Worm (Caenorhabditis elegans) whole organism, L4 larva: Measurements from ENCODE around the gene C28D4.18.

Experiments
- T26A8.4 ChIP-seq: fragments of 200-800 bp; sonication (Bioruptor generic); IDR thresholded peaks from 2 replicates; pipeline ENCODE4 v1.3.6; 2022; ENCODE audit warnings: missing genetic modification characterization, missing compliant biosample characterization
- ZK337.2 ChIP-seq: fragments of 200-800 bp; sonication (Bioruptor generic); IDR thresholded peaks from 2 replicates; pipeline ENCODE4 v1.3.6; 2022; ENCODE audit warnings: missing genetic modification reagents, missing genetic modification characterization, missing compliant biosample characterization
- ceh-62 ChIP-seq: sonication (generic microtip); optimal IDR thresholded peaks from 2 replicates; lab custom pipeline; 2017; ENCODE audit warnings: missing biosample characterization, missing genetic modification characterization
- ces-1 ChIP-seq: fragments of 150-350 bp; sonication (generic microtip); optimal IDR thresholded peaks from 4 replicates; lab custom pipeline; 2014; ENCODE audit warnings: missing biosample characterization, missing genetic modification reagents, missing genetic modification characterization
- daf-19 ChIP-seq: fragments of 200-800 bp; sonication (Bioruptor generic); conservative IDR thresholded peaks from 2 replicates; pipeline ENCODE4 v1.3.6; 2022; ENCODE audit warnings: missing genetic modification characterization, missing compliant biosample characterization
- dmd-6 ChIP-seq: fragments of 200-800 bp; sonication (Bioruptor generic); IDR thresholded peaks from 2 replicates; pipeline ENCODE4 v1.3.6; 2022; ENCODE audit warnings: missing genetic modification reagents, missing genetic modification characterization, missing compliant biosample characterization
- dmd-8 ChIP-seq: fragments of 200-800 bp; sonication (Bioruptor generic); IDR thresholded peaks from 2 replicates; pipeline ENCODE4 v1.3.6; 2022; ENCODE audit warnings: missing genetic modification characterization, missing compliant biosample characterization
- dpl-1 ChIP-seq: fragments of 150-350 bp; optimal IDR thresholded peaks from 2 replicates; lab custom pipeline; 2014; ENCODE audit warnings: missing biosample characterization, missing genetic modification reagents, missing genetic modification characterization
- duxl-1 ChIP-seq: sonication (generic microtip); optimal IDR thresholded peaks from 2 replicates; lab custom pipeline; 2016; ENCODE audit warnings: mild to moderate bottlenecking, missing genetic modification characterization, moderate library complexity, missing compliant biosample characterization; ENCODE audit not compliant: poor library complexity
- fos-1 ChIP-seq: fragments of 150-350 bp; optimal IDR thresholded peaks from 2 replicates; lab custom pipeline; 2014; ENCODE audit warnings: missing biosample characterization, missing genetic modification characterization
- hlh-30 ChIP-seq: sonication (generic microtip); optimal IDR thresholded peaks from 2 replicates; lab custom pipeline; 2017; ENCODE audit warnings: antibody characterized with exemption, mild to moderate bottlenecking, missing genetic modification characterization, missing compliant biosample characterization; ENCODE audit not compliant: insufficient read depth
- lin-38 ChIP-seq: fragments of 200-800 bp; sonication (Bioruptor generic); IDR thresholded peaks from 2 replicates; pipeline ENCODE4 v1.3.6; 2022; ENCODE audit warnings: missing genetic modification reagents, missing genetic modification characterization, missing compliant biosample characterization
- lin-39 ChIP-seq: fragments of 150-350 bp; optimal IDR thresholded peaks from 2 replicates; lab custom pipeline; 2014; ENCODE audit warnings: missing biosample characterization, missing genetic modification reagents, missing genetic modification characterization
- lsy-2 ChIP-seq, 2 experiments: fragments of 150-350 bp in 1 of 2; sonication (generic microtip) in 1 of 2; optimal IDR thresholded peaks; 2 replicates each; lab custom pipeline; 2014 to 2017; ENCODE audit warnings: missing biosample characterization in 2 of 2, missing genetic modification characterization in 2 of 2
- madf-9 ChIP-seq: fragments of 200-800 bp; sonication (Bioruptor generic); conservative IDR thresholded peaks from 2 replicates; pipeline ENCODE4 v1.3.6; 2022; ENCODE audit warnings: missing genetic modification reagents, missing genetic modification characterization, missing compliant biosample characterization
- mdt-29 ChIP-seq: fragments of 200-800 bp; sonication (Bioruptor generic); IDR thresholded peaks from 2 replicates; pipeline ENCODE4 v1.3.6; 2022; ENCODE audit warnings: missing genetic modification reagents, missing genetic modification characterization, missing compliant biosample characterization
- mep-1 ChIP-seq: fragments of 150-350 bp; sonication (generic microtip); optimal IDR thresholded peaks from 3 replicates; lab custom pipeline; 2014; ENCODE audit warnings: missing biosample characterization, missing genetic modification characterization
- mxl-3 ChIP-seq: fragments of 200-800 bp; sonication (Bioruptor generic); optimal IDR thresholded peaks from 2 replicates; lab custom pipeline; 2018; ENCODE audit warnings: mild to moderate bottlenecking, missing genetic modification characterization, missing compliant biosample characterization
- nhr-10 ChIP-seq: fragments of 150-350 bp; optimal IDR thresholded peaks from 2 replicates; lab custom pipeline; 2014; ENCODE audit warnings: missing biosample characterization, missing genetic modification characterization
- nhr-11 ChIP-seq: fragments of 150-350 bp; optimal IDR thresholded peaks from 2 replicates; lab custom pipeline; 2014; ENCODE audit warnings: missing biosample characterization, missing genetic modification characterization
- nhr-28 ChIP-seq: fragments of 150-350 bp; optimal IDR thresholded peaks from 2 replicates; lab custom pipeline; 2014; ENCODE audit warnings: missing biosample characterization, missing genetic modification characterization
- nhr-42 ChIP-seq: fragments of 200-800 bp; sonication (Bioruptor generic); IDR thresholded peaks from 2 replicates; pipeline ENCODE4 v1.3.6; 2022; ENCODE audit warnings: missing genetic modification characterization, missing compliant biosample characterization
- php-3 ChIP-seq: fragments of 200-800 bp; sonication (Bioruptor generic); IDR thresholded peaks from 2 replicates; pipeline ENCODE4 v1.3.6; 2022; ENCODE audit warnings: missing genetic modification reagents, missing genetic modification characterization, missing compliant biosample characterization
- pqm-1 ChIP-seq: sonication (generic microtip); optimal IDR thresholded peaks from 2 replicates; lab custom pipeline; 2017; ENCODE audit warnings: missing biosample characterization, missing genetic modification characterization
- rbr-2 ChIP-seq: sonication (generic microtip); optimal IDR thresholded peaks from 2 replicates; lab custom pipeline; 2016; ENCODE audit warnings: missing genotype, missing genetic modification characterization, missing compliant biosample characterization
- saeg-2 ChIP-seq: fragments of 200-800 bp; sonication (Bioruptor generic); IDR thresholded peaks from 2 replicates; pipeline ENCODE4 v1.3.6; 2022; ENCODE audit warnings: missing genetic modification reagents, missing genetic modification characterization, missing compliant biosample characterization
- snpc-1.2 ChIP-seq: fragments of 200-800 bp; sonication (Bioruptor generic); IDR thresholded peaks from 2 replicates; pipeline ENCODE4 v1.3.6; 2022; ENCODE audit warnings: missing genetic modification reagents, missing genetic modification characterization, missing compliant biosample characterization
- snpc-4 ChIP-seq: fragments of 150-350 bp; optimal IDR thresholded peaks from 2 replicates; lab custom pipeline; 2014; ENCODE audit warnings: missing biosample characterization, missing genetic modification characterization
- spr-1 ChIP-seq: sonication (generic microtip); optimal IDR thresholded peaks from 2 replicates; lab custom pipeline; 2016; ENCODE audit warnings: mild to moderate bottlenecking, missing genetic modification characterization, missing compliant biosample characterization
- unc-130 ChIP-seq: sonication (generic microtip); optimal IDR thresholded peaks from 2 replicates; lab custom pipeline; 2016; ENCODE audit warnings: missing genetic modification reagents, missing genetic modification characterization, missing compliant biosample characterization
- unc-39 ChIP-seq: sonication (generic microtip); optimal IDR thresholded peaks from 2 replicates; lab custom pipeline; 2017; ENCODE audit warnings: missing biosample characterization, missing genetic modification characterization
- unc-62 ChIP-seq, 3 experiments: fragments of 150-350 bp in 1 of 3; sonication (generic microtip); optimal IDR thresholded peaks in 2 of 3; peaks in 1 of 3; 1 replicate in 1 of 3; 2 replicates in 2 of 3; lab custom pipeline; 2014 to 2017; ENCODE audit warnings: missing biosample characterization in 3 of 3, missing genetic modification characterization in 3 of 3, missing genetic modification reagents in 3 of 3, missing genotype in 1 of 3
- vab-7 ChIP-seq: fragments of 200-800 bp; sonication (Bioruptor generic); IDR thresholded peaks from 2 replicates; pipeline ENCODE4 v1.3.6; 2022; ENCODE audit warnings: missing genetic modification reagents, missing genetic modification characterization, missing compliant biosample characterization
- zfp-2 ChIP-seq: sonication (generic microtip); optimal IDR thresholded peaks from 2 replicates; lab custom pipeline; 2016; ENCODE audit warnings: mild to moderate bottlenecking, missing genetic modification characterization, missing compliant biosample characterization
- zfp-3 ChIP-seq: fragments of 200-800 bp; sonication (Bioruptor generic); conservative IDR thresholded peaks from 2 replicates; pipeline ENCODE4 v1.3.6; 2022; ENCODE audit warnings: missing genetic modification reagents, missing genetic modification characterization, missing compliant biosample characterization
- ztf-11 ChIP-seq: fragments of 150-350 bp; optimal IDR thresholded peaks from 2 replicates; lab custom pipeline; 2014; ENCODE audit warnings: missing biosample characterization, missing genetic modification characterization

Gene C28D4.18

ce11 chrIV:9697869-9698268 is 27.2 kb upstream of the C28D4.18 start:
- TF ChIP-seq mdt-29 (GFP tag; lab: Robert Waterston, UW), result no peak
- peak in 1 of 2 experiments; percentile 91 for TF ChIP-seq unc-62 (GFP tag; optimal IDR thresholded peaks at IDR 0.05 in 1 of 2; lab: Kevin White, UChicago)
- TF ChIP-seq unc-62 (tag; optimal IDR thresholded peaks at IDR 0.05; lab: Kevin White, UChicago), result no peak
- no peak for TF ChIP-seq duxl-1 (tag; lab: Kevin White, UChicago)
- TF ChIP-seq vab-7 (GFP tag; lab: Robert Waterston, UW), result no peak

ce11 chrIV:9699062-9699461 is 26.0 kb upstream of the C28D4.18 start:
- TF ChIP-seq pqm-1 (tag; lab: Kevin White, UChicago) (no peak), nhr-11 (tag; lab: Kevin White, UChicago) (no peak), ZK337.2 (no peak), lsy-2 (tag; optimal IDR thresholded peaks at IDR 0.05; lab: Kevin White, UChicago) (no peak), lin-39 (tag; lab: Kevin White, UChicago) (no peak), zfp-3 (GFP tag; lab: Robert Waterston, UW) (no peak), dmd-6 (GFP tag; lab: Robert Waterston, UW) (peak; percentile 73), mxl-3 (GFP tag; lab: Kevin White, UChicago) (no peak), T26A8.4 (no peak), nhr-28 (peak; percentile 28), unc-39 (no peak), hlh-30 (no peak)

- TF ChIP-seq nhr-42 (GFP tag; lab: Robert Waterston, UW) (no peak), hlh-30 (peak; percentile 82), nhr-28 (peak; percentile 1), madf-9 (GFP tag; lab: Robert Waterston, UW) (no peak), rbr-2 (tag; lab: Kevin White, UChicago) (no peak), lsy-2 (tag; optimal IDR thresholded peaks at IDR 0.05; lab: Kevin White, UChicago) (peak; percentile 80 to 98), zfp-2 (tag; lab: Kevin White, UChicago) (no peak), ztf-11 (tag; lab: Kevin White, UChicago) (no peak), lin-38 (GFP tag; lab: Robert Waterston, UW) (peak; percentile 23; the same call in 1 of the 2 replicates), dpl-1 (GFP tag; lab: Kevin White, UChicago) (peak; percentile 35)
Measured at ce11 chrIV:9706704-9707197, 18.3 kb upstream of the C28D4.18 start, which contains the start of the genes dcaf-1 and dph-3. TSS of gene dcaf-1 (minus strand) at chrIV:9706723. TSS of gene dph-3 (plus strand) at chrIV:9707147.

ce11 chrIV:9709205-9709604 is 15.9 kb upstream of the C28D4.18 start, which contains the start of gene ant-1.3:
TSS of gene ant-1.3 (minus strand) at chrIV:9709305.
- TF ChIP-seq fos-1 (tag; lab: Kevin White, UChicago), result no peak
- TF ChIP-seq dmd-8, result no peak
- TF ChIP-seq php-3, result no peak
- no peak for TF ChIP-seq snpc-1.2 (GFP tag; lab: Robert Waterston, UW)
- TF ChIP-seq pqm-1 (tag; lab: Kevin White, UChicago), result no peak
- no peak for TF ChIP-seq ces-1 (GFP tag; lab: Kevin White, UChicago)
- no peak for TF ChIP-seq ceh-62 (tag; lab: Kevin White, UChicago)
- no peak for TF ChIP-seq nhr-10 (tag; lab: Kevin White, UChicago)
- TF ChIP-seq unc-130 (GFP tag; lab: Kevin White, UChicago), result no peak
- no peak for TF ChIP-seq spr-1
- TF ChIP-seq daf-19, result no peak
- no peak for TF ChIP-seq lsy-2 (tag; optimal IDR thresholded peaks at IDR 0.05; lab: Kevin White, UChicago)
- TF ChIP-seq mep-1 (tag; lab: Kevin White, UChicago), result no peak
- no peak for TF ChIP-seq snpc-4 (tag; lab: Kevin White, UChicago)
- no peak for TF ChIP-seq lin-39 (tag; lab: Kevin White, UChicago)
- TF ChIP-seq saeg-2, result no peak
- TF ChIP-seq T26A8.4, result no peak
